Fruit fly (Drosophila melanogaster) whole organism, embryonic: ENCODE measurements around the gene Ctr1B.

Source experiments
- BEAF-32 ChIP-seq: fragments of 200-800 bp; sonication (Bioruptor generic); optimal IDR thresholded peaks from 3 replicates; lab custom pipeline; 2017; ENCODE audit warnings: missing biosample characterization, missing genetic modification characterization, mild to moderate bottlenecking, moderate library complexity, missing genetic modification reagents
- Bdp1 ChIP-seq: fragments of 200-800 bp; sonication (Bioruptor generic); optimal IDR thresholded peaks from 3 replicates; lab custom pipeline; 2016; ENCODE audit warnings: missing biosample characterization, missing genetic modification characterization
- Blimp-1 ChIP-seq: fragments of 200-800 bp; sonication (Bioruptor generic); optimal IDR thresholded peaks from 3 replicates; lab custom pipeline; 2018; ENCODE audit warnings: missing biosample characterization, missing genetic modification characterization, mild to moderate bottlenecking, moderate library complexity, missing genetic modification reagents
- CG10431 ChIP-seq: fragments of 200-800 bp; sonication (Bioruptor generic); optimal IDR thresholded peaks from 3 replicates; lab custom pipeline; 2018; ENCODE audit warnings: missing biosample characterization, mild to moderate bottlenecking, missing genetic modification characterization
- CG11398 ChIP-seq: fragments of 200-800 bp; sonication (Bioruptor generic); optimal IDR thresholded peaks from 2 replicates; lab custom pipeline; 2016; ENCODE audit warnings: missing biosample characterization, missing genetic modification characterization
- CG12769 ChIP-seq: fragments of 200-800 bp; sonication (Bioruptor generic); optimal IDR thresholded peaks from 2 replicates; lab custom pipeline; 2019; ENCODE audit warnings: missing biosample characterization, mild to moderate bottlenecking, missing genetic modification characterization, moderate library complexity
- CG15011 ChIP-seq: fragments of 200-800 bp; sonication (Bioruptor generic); optimal IDR thresholded peaks from 3 replicates; lab custom pipeline; 2018; ENCODE audit warnings: missing biosample characterization, mild to moderate bottlenecking, missing genetic modification characterization
- CG15514 ChIP-seq: fragments of 200-800 bp; sonication (Bioruptor generic); optimal IDR thresholded peaks from 3 replicates; lab custom pipeline; 2017; ENCODE audit warnings: missing biosample characterization, missing genetic modification characterization, mild to moderate bottlenecking, moderate library complexity, missing genetic modification reagents
- CG16863 ChIP-seq: fragments of 200-800 bp; sonication (Bioruptor generic); optimal IDR thresholded peaks from 3 replicates; lab custom pipeline; 2016; ENCODE audit warnings: missing biosample characterization, missing genetic modification characterization
- CG1792 ChIP-seq: fragments of 200-800 bp; sonication (Bioruptor generic); optimal IDR thresholded peaks from 2 replicates; lab custom pipeline; 2016; ENCODE audit warnings: missing biosample characterization, missing genetic modification characterization
- CG31388 ChIP-seq: fragments of 200-800 bp; sonication (Bioruptor generic); optimal IDR thresholded peaks from 2 replicates; lab custom pipeline; 2016; ENCODE audit warnings: missing biosample characterization, missing genetic modification characterization
- CG4282 ChIP-seq: fragments of 200-800 bp; sonication (Bioruptor generic); optimal IDR thresholded peaks from 2 replicates; lab custom pipeline; 2016; ENCODE audit warnings: missing biosample characterization, missing genetic modification characterization
- CG4617 ChIP-seq: fragments of 200-800 bp; sonication (Bioruptor generic); optimal IDR thresholded peaks from 3 replicates; lab custom pipeline; 2016; ENCODE audit warnings: missing biosample characterization, missing genetic modification characterization, borderline replicate concordance
- CG5245 ChIP-seq: fragments of 200-800 bp; sonication (Bioruptor generic); optimal IDR thresholded peaks from 3 replicates; lab custom pipeline; 2016; ENCODE audit warnings: missing biosample characterization, missing genetic modification characterization
- CG6272 ChIP-seq: fragments of 200-800 bp; sonication (Bioruptor generic); IDR thresholded peaks from 2 replicates; pipeline ENCODE4 v1.3.6; 2022; ENCODE audit warnings: missing biosample characterization, missing genetic modification characterization
- CG7745 ChIP-seq: fragments of 200-800 bp; sonication (Bioruptor generic); optimal IDR thresholded peaks from 2 replicates; lab custom pipeline; 2018; ENCODE audit warnings: missing biosample characterization, mild to moderate bottlenecking, missing genetic modification characterization, moderate library complexity
- CG8388 ChIP-seq: fragments of 200-800 bp; sonication (Bioruptor generic); optimal IDR thresholded peaks from 2 replicates; lab custom pipeline; 2019; ENCODE audit warnings: missing biosample characterization, mild to moderate bottlenecking, missing genetic modification characterization, moderate library complexity
- CG8765 ChIP-seq: fragments of 200-800 bp; sonication (Bioruptor generic); IDR thresholded peaks from 2 replicates; pipeline ENCODE4 v1.3.6; 2022; ENCODE audit warnings: missing biosample characterization, missing genetic modification characterization
- CG8924 ChIP-seq: fragments of 200-800 bp; optimal IDR thresholded peaks from 3 replicates; lab custom pipeline; 2019; ENCODE audit warnings: missing biosample characterization, mild to moderate bottlenecking, missing genetic modification characterization, moderate library complexity
- CG9437 ChIP-seq: fragments of 200-800 bp; sonication (Bioruptor generic); optimal IDR thresholded peaks from 2 replicates; lab custom pipeline; 2018; ENCODE audit warnings: missing biosample characterization, mild to moderate bottlenecking, missing genetic modification characterization
- CG9797 ChIP-seq: fragments of 200-800 bp; sonication (Bioruptor generic); optimal IDR thresholded peaks from 3 replicates; lab custom pipeline; 2018; ENCODE audit warnings: missing biosample characterization, mild to moderate bottlenecking, missing genetic modification characterization
- CkIIα-i1 ChIP-seq: fragments of 200-800 bp; sonication (Bioruptor generic); IDR thresholded peaks from 2 replicates; pipeline ENCODE4 v1.3.6; 2022; ENCODE audit warnings: missing biosample characterization, missing genetic modification characterization
- Dbx ChIP-seq: fragments of 200-800 bp; sonication (Bioruptor generic); IDR thresholded peaks from 3 replicates; pipeline ENCODE4 v1.3.6; 2022; ENCODE audit warnings: missing biosample characterization, missing genetic modification characterization
- Ets65A ChIP-seq: fragments of 200-800 bp; sonication (Bioruptor generic); peaks from one replicate; lab custom pipeline; 2016; ENCODE audit warnings: missing biosample characterization, missing genetic modification characterization
- Gsc ChIP-seq: fragments of 200-800 bp; sonication (Bioruptor generic); IDR thresholded peaks from 2 replicates; pipeline ENCODE4 v1.3.6; 2022; ENCODE audit warnings: missing biosample characterization, missing genetic modification characterization
- HLH54F ChIP-seq: fragments of 200-800 bp; sonication (Bioruptor generic); optimal IDR thresholded peaks from 3 replicates; lab custom pipeline; 2016; ENCODE audit warnings: missing biosample characterization, missing genetic modification characterization
- HmgD ChIP-seq: fragments of 200-800 bp; sonication (Bioruptor generic); optimal IDR thresholded peaks from 3 replicates; lab custom pipeline; 2016; ENCODE audit warnings: missing biosample characterization, missing genetic modification characterization
- Hr51 ChIP-seq, 2 experiments: fragments of 200-800 bp; sonication (Bioruptor generic); optimal IDR thresholded peaks; 2 replicates in 1 of 2; 3 replicates in 1 of 2; lab custom pipeline; 2016 to 2018; ENCODE audit warnings: missing biosample characterization in 2 of 2, missing genetic modification characterization in 2 of 2, mild to moderate bottlenecking in 1 of 2, moderate library complexity in 1 of 2
- MBD-R2 ChIP-seq: fragments of 200-800 bp; sonication (Bioruptor generic); IDR thresholded peaks from 2 replicates; pipeline ENCODE4 v1.3.6; 2022; ENCODE audit warnings: missing biosample characterization, missing genetic modification characterization
- MESR4 ChIP-seq: fragments of 200-800 bp; sonication (Bioruptor generic); optimal IDR thresholded peaks from 2 replicates; lab custom pipeline; 2018; ENCODE audit warnings: missing biosample characterization, mild to moderate bottlenecking, missing genetic modification characterization, moderate library complexity
- PHDP ChIP-seq: fragments of 200-800 bp; sonication (Bioruptor generic); optimal IDR thresholded peaks from 3 replicates; lab custom pipeline; 2018; ENCODE audit warnings: missing biosample characterization, mild to moderate bottlenecking, missing genetic modification characterization, moderate library complexity
- Ptx1 ChIP-seq: fragments of 200-800 bp; sonication (Bioruptor generic); IDR thresholded peaks from 2 replicates; pipeline ENCODE4 v1.3.6; 2022; ENCODE audit warnings: missing biosample characterization, missing genetic modification characterization
- Spps ChIP-seq: fragments of 200-800 bp; sonication (Bioruptor generic); optimal IDR thresholded peaks from 2 replicates; lab custom pipeline; 2018; ENCODE audit warnings: missing biosample characterization, mild to moderate bottlenecking, missing genetic modification characterization
- ash1 ChIP-seq: fragments of 200-800 bp; sonication (Bioruptor generic); optimal IDR thresholded peaks from 2 replicates; lab custom pipeline; 2018; ENCODE audit warnings: missing biosample characterization, mild to moderate bottlenecking, missing genetic modification characterization
- az2 ChIP-seq: fragments of 200-800 bp; sonication (Bioruptor generic); optimal IDR thresholded peaks from 3 replicates; lab custom pipeline; 2016; ENCODE audit warnings: missing biosample characterization, missing genetic modification characterization
- bab2 ChIP-seq: fragments of 200-800 bp; sonication (Bioruptor generic); optimal IDR thresholded peaks from 2 replicates; lab custom pipeline; 2016; ENCODE audit warnings: missing biosample characterization, missing genetic modification characterization
- bsh ChIP-seq, 2 experiments: fragments of 200-800 bp; sonication (Bioruptor generic); optimal IDR thresholded peaks; 2 replicates each; lab custom pipeline; 2017 to 2018; ENCODE audit warnings: mild to moderate bottlenecking in 2 of 2, missing biosample characterization in 2 of 2, missing genetic modification characterization in 2 of 2, moderate library complexity in 1 of 2
- chm ChIP-seq: fragments of 200-800 bp; sonication (Bioruptor generic); IDR thresholded peaks from 2 replicates; pipeline ENCODE4 v1.3.6; 2022; ENCODE audit warnings: missing biosample characterization, missing genetic modification characterization
- dimm ChIP-seq: fragments of 200-800 bp; sonication (Bioruptor generic); IDR thresholded peaks from 2 replicates; pipeline ENCODE4 v1.3.6; 2022; ENCODE audit warnings: missing biosample characterization, missing genetic modification characterization
- gce ChIP-seq: fragments of 200-800 bp; sonication (Bioruptor generic); IDR thresholded peaks from 3 replicates; pipeline ENCODE4 v1.3.6; 2022; ENCODE audit warnings: missing biosample characterization, missing genetic modification characterization
- hbn ChIP-seq: fragments of 200-800 bp; sonication (Bioruptor generic); IDR thresholded peaks from 2 replicates; pipeline ENCODE4 v1.3.6; 2022; ENCODE audit warnings: missing biosample characterization, missing genetic modification characterization; ENCODE audit not compliant: partially characterized antibody
- hth ChIP-seq: fragments of >200 bp; optimal IDR thresholded peaks from 2 replicates; lab custom pipeline; 2017; ENCODE audit warnings: inconsistent platforms
- mld ChIP-seq: fragments of 200-800 bp; sonication (Bioruptor generic); IDR thresholded peaks from 3 replicates; pipeline ENCODE4 v1.3.6; 2022; ENCODE audit warnings: missing biosample characterization, missing genetic modification characterization; ENCODE audit not compliant: partially characterized antibody
- nau ChIP-seq: fragments of 200-800 bp; sonication (Bioruptor generic); optimal IDR thresholded peaks from 3 replicates; lab custom pipeline; 2017; ENCODE audit warnings: missing biosample characterization, mild to moderate bottlenecking, missing genetic modification characterization, missing genetic modification reagents
- pho ChIP-seq: fragments of 200-800 bp; sonication (Bioruptor generic); optimal IDR thresholded peaks from 2 replicates; lab custom pipeline; 2016; ENCODE audit warnings: missing biosample characterization, missing genetic modification characterization
- pros ChIP-seq: fragments of 200-800 bp; sonication (Bioruptor generic); optimal IDR thresholded peaks from 3 replicates; lab custom pipeline; 2019; ENCODE audit warnings: missing biosample characterization, mild to moderate bottlenecking, missing genetic modification characterization, moderate library complexity
- sr ChIP-seq: fragments of 200-800 bp; sonication (Bioruptor generic); IDR thresholded peaks from 3 replicates; pipeline ENCODE4 v1.3.6; 2022; ENCODE audit warnings: missing biosample characterization, missing genetic modification characterization
- unpg ChIP-seq: fragments of 200-800 bp; sonication (Bioruptor generic); optimal IDR thresholded peaks from 3 replicates; lab custom pipeline; 2018; ENCODE audit warnings: missing biosample characterization, mild to moderate bottlenecking, missing genetic modification characterization, moderate library complexity
- vnd ChIP-seq: fragments of 200-800 bp; sonication (Bioruptor generic); IDR thresholded peaks from 3 replicates; pipeline ENCODE4 v1.3.6; 2022; ENCODE audit warnings: missing biosample characterization, missing genetic modification characterization; ENCODE audit not compliant: partially characterized antibody
- zfh2 ChIP-seq: fragments of 200-800 bp; sonication (Bioruptor generic); optimal IDR thresholded peaks from 2 replicates; lab custom pipeline; 2016; ENCODE audit warnings: missing biosample characterization, missing genetic modification characterization

The Ctr1B gene

DNA sequence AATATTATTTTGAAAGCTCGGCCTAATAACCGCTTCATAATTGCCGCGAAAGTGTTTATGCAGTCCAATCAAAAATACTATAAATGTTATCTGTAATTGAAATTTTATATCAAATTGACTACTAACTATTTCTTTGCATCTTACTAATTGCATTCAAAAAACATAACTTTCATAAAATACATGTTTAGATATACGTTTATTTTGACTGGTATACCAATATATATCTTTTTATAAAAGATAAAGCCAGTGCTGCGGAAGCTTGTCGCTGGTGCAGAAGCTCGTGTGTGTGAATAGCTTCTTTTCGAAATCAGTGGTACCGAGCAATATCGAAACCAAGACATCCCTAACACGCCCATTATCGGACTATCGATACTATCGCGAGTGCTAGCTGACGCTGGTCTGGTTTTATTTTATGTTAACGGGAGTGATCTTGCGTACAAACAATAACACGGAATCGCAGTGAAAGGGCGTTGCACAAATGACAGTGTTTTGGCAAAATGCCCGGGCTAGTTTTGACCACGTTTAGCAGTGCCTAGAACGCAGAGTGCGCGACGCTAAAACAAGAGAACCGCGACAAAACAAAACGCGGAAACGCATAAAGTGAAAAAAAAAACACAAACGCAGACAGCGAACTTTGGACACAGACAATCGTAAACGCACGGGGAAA is 32.2 kb downstream of the Ctr1B start, which contains the start of gene Atg13:
TSS of gene Atg13 (plus strand) at position 367 of the 667 bp plus-strand sequence.
- peak; percentile 80 for TF ChIP-seq MESR4
- TF ChIP-seq dimm, result no peak
- no peak for TF ChIP-seq Bdp1 (GFP tag; lab: Kevin White, UChicago)
- no peak for TF ChIP-seq CG15011 (GFP tag; lab: Kevin White, UChicago)
- TF ChIP-seq CG4282 (GFP tag; lab: Kevin White, UChicago), result no peak
- no peak for TF ChIP-seq HmgD
- TF ChIP-seq CG9437 (GFP tag; lab: Kevin White, UChicago), result peak; percentile 96
- TF ChIP-seq Gsc (GFP tag; lab: Robert Waterston, UW), result no peak
- peak; percentile 92 for TF ChIP-seq BEAF-32 (GFP tag; lab: Kevin White, UChicago)
- TF ChIP-seq Dbx, result no peak
- peak; percentile 16 for TF ChIP-seq az2 (GFP tag; lab: Kevin White, UChicago)
- TF ChIP-seq nau (GFP tag; lab: Kevin White, UChicago), result no peak
- peak; percentile 77 for TF ChIP-seq vnd (GFP tag; lab: Robert Waterston, UW)
- no peak for TF ChIP-seq CG8388 (GFP tag; lab: Kevin White, UChicago)
- TF ChIP-seq sr (GFP tag; lab: Robert Waterston, UW), result no peak
- peak; percentile 27 for TF ChIP-seq pho
- TF ChIP-seq Hr51 (GFP tag; optimal IDR thresholded peaks at IDR 0.05; lab: Kevin White, UChicago), result no peak
- TF ChIP-seq CG12769 (tag; lab: Kevin White, UChicago), result no peak
- no peak; the same call in 1 of the 2 replicates for TF ChIP-seq CG6272 (GFP tag; lab: Robert Waterston, UW)
- peak; percentile 51 for TF ChIP-seq CG4617 (GFP tag; lab: Kevin White, UChicago)
- TF ChIP-seq CG16863, result no peak
- TF ChIP-seq pros, result no peak
- TF ChIP-seq chm (GFP tag; lab: Robert Waterston, UW), result peak; percentile 70; the same call in 1 of the 2 replicates
- peak; percentile 28 for TF ChIP-seq CG9797 (GFP tag; lab: Kevin White, UChicago)
- TF ChIP-seq CG8924 (tag; lab: Kevin White, UChicago), result peak; percentile 54
- TF ChIP-seq zfh2 (GFP tag; lab: Kevin White, UChicago), result peak; percentile 5
- no peak for TF ChIP-seq CG11398 (GFP tag; lab: Kevin White, UChicago)
- peak; percentile 44 for TF ChIP-seq CG15514
- TF ChIP-seq CkIIα-i1 (GFP tag; lab: Robert Waterston, UW), result no peak
- TF ChIP-seq PHDP (tag; lab: Kevin White, UChicago), result no peak
- no peak for TF ChIP-seq ash1 (GFP tag; lab: Kevin White, UChicago)
- TF ChIP-seq unpg (GFP tag; lab: Kevin White, UChicago), result no peak
- no peak for TF ChIP-seq gce
- TF ChIP-seq Ets65A (GFP tag; lab: Kevin White, UChicago), result peak; percentile 84
- TF ChIP-seq mld (GFP tag; lab: Robert Waterston, UW), result peak; percentile 76; the same call in 2 of the 3 replicates
- no peak for TF ChIP-seq hth
- TF ChIP-seq hbn, result peak; percentile 43; the same call in 1 of the 2 replicates
- no peak for TF ChIP-seq CG1792
- TF ChIP-seq CG7745, result no peak
- peak; percentile 15 for TF ChIP-seq HLH54F
- no peak for TF ChIP-seq CG8765 (GFP tag; lab: Robert Waterston, UW)
- TF ChIP-seq CG31388 (GFP tag; lab: Kevin White, UChicago), result no peak
- TF ChIP-seq Blimp-1 (GFP tag; lab: Kevin White, UChicago), result peak; percentile 2
- peak; percentile 2 for TF ChIP-seq bab2 (GFP tag; lab: Kevin White, UChicago)
- no peak for TF ChIP-seq CG10431
- TF ChIP-seq Ptx1, result peak; percentile 34; the same call in 1 of the 2 replicates
- no peak for TF ChIP-seq CG5245
- peak; percentile 27; the same call in 1 of the 2 replicates for TF ChIP-seq MBD-R2 (GFP tag; lab: Robert Waterston, UW)
- peak in 1 of 2 experiments; percentile 88 for TF ChIP-seq bsh (GFP tag; optimal IDR thresholded peaks at IDR 0.05; lab: Kevin White, UChicago)
- TF ChIP-seq Spps (tag; lab: Kevin White, UChicago), result no peak
